Fruit fly (Drosophila melanogaster) whole organism, embryonic: ENCODE measurements around the gene Gr97a.
A peak's percentile ranks its signal among the peaks of the same experiment; 100 is the strongest.

Experiments
- Atf3 ChIP-seq: fragments of 200-800 bp; sonication (Bioruptor generic); optimal IDR thresholded peaks from 3 replicates; lab custom pipeline; 2016; ENCODE audit warnings: missing biosample characterization, missing genetic modification characterization
- Awh ChIP-seq: fragments of 200-800 bp; sonication (Bioruptor generic); IDR thresholded peaks from 2 replicates; pipeline ENCODE4, ENCODE4 v1.3.6; 2022; ENCODE audit warnings: missing biosample characterization, missing genetic modification characterization
- CG11085 ChIP-seq: fragments of 200-800 bp; sonication (Bioruptor generic); IDR thresholded peaks from 2 replicates; pipeline ENCODE4 v1.3.6; 2022; ENCODE audit warnings: missing biosample characterization, missing genetic modification characterization
- CG12659 ChIP-seq: fragments of 200-800 bp; sonication (Bioruptor generic); optimal IDR thresholded peaks from 3 replicates; lab custom pipeline; 2017; ENCODE audit warnings: mild to moderate bottlenecking, missing biosample characterization, missing genetic modification reagents, missing genetic modification characterization
- CG13424 ChIP-seq: fragments of 200-800 bp; sonication (Bioruptor generic); optimal IDR thresholded peaks from 2 replicates; lab custom pipeline; 2019; ENCODE audit warnings: missing biosample characterization, mild to moderate bottlenecking, missing genetic modification characterization, moderate library complexity
- CG13624 ChIP-seq: fragments of 200-800 bp; sonication (Bioruptor generic); optimal IDR thresholded peaks from 2 replicates; lab custom pipeline; 2016; ENCODE audit warnings: missing biosample characterization, missing genetic modification characterization
- CG14667 ChIP-seq: fragments of 200-800 bp; sonication (Bioruptor generic); IDR thresholded peaks from 2 replicates; pipeline ENCODE4 v1.3.6; 2022; ENCODE audit warnings: missing biosample characterization, missing genetic modification characterization
- CG1603 ChIP-seq: fragments of 200-800 bp; sonication (Bioruptor generic); optimal IDR thresholded peaks from 2 replicates; lab custom pipeline; 2019; ENCODE audit warnings: missing biosample characterization, mild to moderate bottlenecking, missing genetic modification characterization, moderate library complexity
- CG2199 ChIP-seq: fragments of 200-800 bp; sonication (Bioruptor generic); IDR thresholded peaks from 3 replicates; pipeline ENCODE4 v1.3.6; 2022; ENCODE audit warnings: missing biosample characterization, missing genetic modification characterization
- CG2889 ChIP-seq: fragments of 200-800 bp; sonication (Bioruptor generic); IDR thresholded peaks from 3 replicates; pipeline ENCODE4 v1.3.6; 2022; ENCODE audit warnings: missing biosample characterization, missing genetic modification characterization
- CG31441 ChIP-seq: fragments of 200-800 bp; sonication (Bioruptor generic); IDR thresholded peaks from 2 replicates; pipeline ENCODE4 v1.3.6; 2022; ENCODE audit warnings: missing biosample characterization, missing genetic modification characterization
- CG3847 ChIP-seq: fragments of 200-800 bp; sonication (Bioruptor generic); IDR thresholded peaks from 2 replicates; pipeline ENCODE4 v1.3.6; 2022; ENCODE audit warnings: missing biosample characterization, missing genetic modification characterization
- CG4282 ChIP-seq: fragments of 200-800 bp; sonication (Bioruptor generic); optimal IDR thresholded peaks from 2 replicates; lab custom pipeline; 2016; ENCODE audit warnings: missing biosample characterization, missing genetic modification characterization
- CG4730 ChIP-seq: fragments of 200-800 bp; sonication (Bioruptor generic); IDR thresholded peaks from 2 replicates; pipeline ENCODE4 v1.3.6; 2022; ENCODE audit warnings: missing biosample characterization, missing genetic modification characterization
- CG9932 ChIP-seq: fragments of 200-800 bp; sonication (Bioruptor generic); IDR thresholded peaks from 2 replicates; pipeline ENCODE4 v1.3.6; 2022; ENCODE audit warnings: missing biosample characterization, missing genetic modification characterization
- Dref ChIP-seq: fragments of 200-800 bp; sonication (Bioruptor generic); IDR thresholded peaks from 2 replicates; pipeline ENCODE4 v1.3.6; 2022; ENCODE audit warnings: missing biosample characterization, missing genetic modification characterization
- E2f1 ChIP-seq: fragments of 200-800 bp; sonication (Bioruptor generic); IDR thresholded peaks from 2 replicates; pipeline ENCODE4 v1.3.6; 2022; ENCODE audit warnings: missing biosample characterization, missing genetic modification characterization
- Fer1 ChIP-seq: fragments of 200-800 bp; sonication (Bioruptor generic); optimal IDR thresholded peaks from 2 replicates; lab custom pipeline; 2017; ENCODE audit warnings: missing biosample characterization, mild to moderate bottlenecking, missing genetic modification characterization
- Fer3 ChIP-seq: fragments of 200-800 bp; sonication (Bioruptor generic); optimal IDR thresholded peaks from 2 replicates; lab custom pipeline; 2018; ENCODE audit warnings: missing biosample characterization, mild to moderate bottlenecking, missing genetic modification characterization, moderate library complexity
- HmgZ ChIP-seq: fragments of 200-800 bp; sonication (Bioruptor generic); optimal IDR thresholded peaks from 2 replicates; lab custom pipeline; 2018; ENCODE audit warnings: missing biosample characterization, mild to moderate bottlenecking, missing genetic modification characterization
- Hr78 ChIP-seq, 2 experiments: fragments of 200-800 bp in 1 of 2; fragments of >200 bp in 1 of 2; sonication (Bioruptor generic) in 1 of 2; optimal IDR thresholded peaks; 2 replicates each; lab custom pipeline; 2017 to 2019; ENCODE audit warnings: missing biosample characterization in 2 of 2, missing genetic modification characterization in 2 of 2, mild to moderate bottlenecking in 1 of 2, moderate library complexity in 1 of 2
- Lim3 ChIP-seq: fragments of 200-800 bp; sonication (Bioruptor generic); IDR thresholded peaks from 2 replicates; pipeline ENCODE4 v1.3.6; 2022; ENCODE audit warnings: missing biosample characterization, missing genetic modification characterization
- Lpt ChIP-seq: fragments of >200 bp; optimal IDR thresholded peaks from 2 replicates; lab custom pipeline; 2018; ENCODE audit warnings: missing biosample characterization, missing genetic modification characterization
- MESR4 ChIP-seq: fragments of 200-800 bp; sonication (Bioruptor generic); optimal IDR thresholded peaks from 2 replicates; lab custom pipeline; 2018; ENCODE audit warnings: missing biosample characterization, mild to moderate bottlenecking, missing genetic modification characterization, moderate library complexity
- NfI ChIP-seq: fragments of 200-800 bp; sonication (Bioruptor generic); optimal IDR thresholded peaks from 3 replicates; lab custom pipeline; 2018; ENCODE audit warnings: missing biosample characterization, mild to moderate bottlenecking, missing genetic modification characterization, moderate library complexity
- Rx ChIP-seq: fragments of 200-800 bp; sonication (Bioruptor generic); IDR thresholded peaks from 2 replicates; pipeline ENCODE4 v1.3.6; 2022; ENCODE audit warnings: missing biosample characterization, missing genetic modification characterization
- Six4 ChIP-seq: fragments of 200-800 bp; sonication (Bioruptor generic); optimal IDR thresholded peaks from 2 replicates; lab custom pipeline; 2016; ENCODE audit warnings: missing biosample characterization, missing genetic modification characterization
- Usf ChIP-seq: fragments of 200-800 bp; sonication (Bioruptor generic); optimal IDR thresholded peaks from 2 replicates; lab custom pipeline; 2017; ENCODE audit warnings: missing genotype, missing biosample characterization, missing genetic modification characterization
- ato ChIP-seq: fragments of 200-800 bp; sonication (Bioruptor generic); IDR thresholded peaks from 2 replicates; pipeline ENCODE4 v1.3.6; 2022; ENCODE audit warnings: missing biosample characterization, missing genetic modification characterization; ENCODE audit not compliant: partially characterized antibody
- btn ChIP-seq: fragments of 200-800 bp; sonication (Bioruptor generic); optimal IDR thresholded peaks from 2 replicates; lab custom pipeline; 2016; ENCODE audit warnings: missing biosample characterization, missing genetic modification characterization
- cas ChIP-seq: fragments of 200-800 bp; sonication (Bioruptor generic); IDR thresholded peaks from 2 replicates; pipeline ENCODE4 v1.3.6; 2022; ENCODE audit warnings: missing biosample characterization, missing genetic modification characterization
- chinmo ChIP-seq: fragments of 200-800 bp; sonication (Bioruptor generic); IDR thresholded peaks from 4 replicates; pipeline ENCODE4 v1.3.6; 2022; ENCODE audit warnings: missing biosample characterization, missing genetic modification characterization; ENCODE audit not compliant: partially characterized antibody
- dan ChIP-seq: fragments of 200-800 bp; sonication (Bioruptor generic); IDR thresholded peaks from 2 replicates; pipeline ENCODE4 v1.3.6; 2022; ENCODE audit warnings: missing biosample characterization, missing genetic modification characterization
- disco-r ChIP-seq: fragments of 200-800 bp; sonication (Bioruptor generic); optimal IDR thresholded peaks from 2 replicates; lab custom pipeline; 2016; ENCODE audit warnings: missing biosample characterization, missing genetic modification characterization
- dysf ChIP-seq: fragments of 200-800 bp; sonication (Bioruptor generic); IDR thresholded peaks from 3 replicates; pipeline ENCODE4 v1.3.6; 2022; ENCODE audit warnings: missing biosample characterization, missing genetic modification characterization
- grau ChIP-seq: fragments of 200-800 bp; optimal IDR thresholded peaks from 3 replicates; lab custom pipeline; 2019; ENCODE audit warnings: missing biosample characterization, mild to moderate bottlenecking, missing genetic modification characterization, moderate library complexity
- hkb ChIP-seq, 2 experiments: fragments of 200-800 bp in 1 of 2; fragments of >200 bp in 1 of 2; sonication (Bioruptor generic) in 1 of 2; IDR thresholded peaks in 1 of 2; optimal IDR thresholded peaks in 1 of 2; 2 replicates each; pipeline versions ENCODE4 v1.3.6 to Lab custom; 2017 to 2022; ENCODE audit warnings: missing biosample characterization in 1 of 2, missing genetic modification characterization in 1 of 2
- hth ChIP-seq: fragments of >200 bp; optimal IDR thresholded peaks from 2 replicates; lab custom pipeline; 2017; ENCODE audit warnings: inconsistent platforms
- lbe ChIP-seq: fragments of 200-800 bp; sonication (Bioruptor generic); optimal IDR thresholded peaks from 2 replicates; lab custom pipeline; 2016; ENCODE audit warnings: missing biosample characterization, mild to moderate bottlenecking, missing genetic modification characterization
- lov ChIP-seq, 2 experiments: fragments of 200-800 bp in 1 of 2; fragments of >200 bp in 1 of 2; sonication (Bioruptor generic) in 1 of 2; IDR thresholded peaks in 1 of 2; optimal IDR thresholded peaks in 1 of 2; 2 replicates in 1 of 2; 3 replicates in 1 of 2; pipeline versions ENCODE4 v1.3.6 to Lab custom; 2017 to 2022; ENCODE audit warnings: missing biosample characterization in 1 of 2, missing genetic modification characterization in 1 of 2
- nau ChIP-seq: fragments of 200-800 bp; sonication (Bioruptor generic); optimal IDR thresholded peaks from 3 replicates; lab custom pipeline; 2017; ENCODE audit warnings: missing biosample characterization, mild to moderate bottlenecking, missing genetic modification characterization, missing genetic modification reagents
- peb ChIP-seq: fragments of 200-800 bp; sonication (Bioruptor generic); IDR thresholded peaks from 2 replicates; pipeline ENCODE4 v1.3.6; 2022; ENCODE audit warnings: missing biosample characterization, missing genetic modification characterization
- prd ChIP-seq, 3 experiments: fragments of >200 bp in 2 of 3; fragments of 200-800 bp in 1 of 3; sonication (Bioruptor generic) in 1 of 3; optimal IDR thresholded peaks in 2 of 3; IDR thresholded peaks in 1 of 3; 2 replicates in 2 of 3; 3 replicates in 1 of 3; pipeline versions ENCODE4 v1.3.6 to Lab custom; 2017 to 2022; ENCODE audit warnings: missing biosample characterization in 1 of 3, missing genetic modification characterization in 1 of 3
- run ChIP-seq: fragments of 200-800 bp; sonication (Bioruptor generic); optimal IDR thresholded peaks from 3 replicates; lab custom pipeline; 2018; ENCODE audit warnings: missing biosample characterization, mild to moderate bottlenecking, missing genetic modification characterization
- so ChIP-seq: fragments of 200-800 bp; sonication (Bioruptor generic); IDR thresholded peaks from 3 replicates; pipeline ENCODE4 v1.3.6; 2022; ENCODE audit warnings: missing biosample characterization, missing genetic modification characterization
- unpg ChIP-seq: fragments of 200-800 bp; sonication (Bioruptor generic); optimal IDR thresholded peaks from 3 replicates; lab custom pipeline; 2018; ENCODE audit warnings: missing biosample characterization, mild to moderate bottlenecking, missing genetic modification characterization, moderate library complexity
- vvl ChIP-seq: fragments of 200-800 bp; sonication (Bioruptor generic); IDR thresholded peaks from 2 replicates; pipeline ENCODE4 v1.3.6; 2022; ENCODE audit warnings: missing biosample characterization, missing genetic modification characterization
- yki ChIP-seq: fragments of >200 bp; optimal IDR thresholded peaks from 3 replicates; lab custom pipeline; 2018

The Gr97a gene

DNA sequence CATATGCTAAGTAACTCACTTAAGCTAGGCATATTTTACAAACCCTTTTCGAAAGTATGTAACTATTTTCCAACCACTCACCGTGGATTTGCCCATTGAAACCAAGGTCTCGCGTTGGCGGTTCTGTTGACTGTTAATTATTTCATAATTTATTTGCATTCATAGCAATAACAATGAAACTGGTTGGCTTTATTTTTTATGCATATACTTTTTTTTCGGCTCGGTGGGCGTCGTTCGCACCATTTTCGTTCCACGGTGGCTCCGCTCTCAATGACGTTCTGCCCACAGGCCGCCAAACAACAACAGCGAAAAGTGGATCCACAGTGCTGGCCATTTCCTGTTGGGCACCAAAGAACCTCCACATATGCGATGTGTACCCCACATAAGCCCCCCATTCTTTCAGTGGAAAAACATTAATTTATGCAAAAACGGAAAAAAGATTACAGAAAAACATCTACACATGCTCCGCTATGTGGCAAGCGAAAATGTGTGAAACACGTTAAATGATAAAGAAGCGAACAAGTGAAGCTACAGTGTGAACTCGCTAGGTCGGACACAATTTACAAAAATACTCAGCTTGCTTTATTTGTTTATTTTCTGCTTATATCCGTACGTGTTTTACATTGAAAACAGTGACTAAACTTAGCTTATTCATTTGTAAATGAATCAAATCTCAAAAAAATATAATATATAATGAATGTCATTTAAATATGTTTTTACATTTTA lies 1.5 kb upstream of the Gr97a start (continued):
- TF ChIP-seq CG2199: 0 out of 3 replicates have a peak, but pooled peaks have one; percentile 28
- no peak for TF ChIP-seq Atf3 (GFP tag; lab: Kevin White, UChicago)
- TF ChIP-seq vvl (GFP tag; lab: Robert Waterston, UW): peak; percentile 67
- 0 out of 3 replicates have a peak, but pooled peaks have one; percentile 20 for TF ChIP-seq so (GFP tag; lab: Robert Waterston, UW)
- TF ChIP-seq unpg: peak; percentile 24
- TF ChIP-seq CG11085 (GFP tag; lab: Robert Waterston, UW): no peak
- no peak for TF ChIP-seq NfI (GFP tag; lab: Kevin White, UChicago)
- TF ChIP-seq CG14667 (GFP tag; lab: Robert Waterston, UW): peak; percentile 45
- TF ChIP-seq prd (optimal IDR thresholded peaks at IDR 0.05; lab: Kevin White, UChicago): no peak
- peak; percentile 47; the same call in 2 of the 3 replicates for TF ChIP-seq prd (GFP tag; IDR thresholded peaks at IDR 0.05; lab: Robert Waterston, UW)
- TF ChIP-seq disco-r: no peak
- TF ChIP-seq CG13624 (GFP tag; lab: Kevin White, UChicago): no peak
- no peak for TF ChIP-seq run (tag; lab: Kevin White, UChicago)
- no peak for TF ChIP-seq Six4 (GFP tag; lab: Kevin White, UChicago)
- peak; percentile 52 for TF ChIP-seq CG13424
- TF ChIP-seq HmgZ: no peak
- 0 out of 2 replicates have a peak, but pooled peaks have one; percentile 22 for TF ChIP-seq CG4730
- TF ChIP-seq hth (lab: Kevin White, UChicago): no peak
- TF ChIP-seq Usf (GFP tag; lab: Kevin White, UChicago): no peak
- TF ChIP-seq lbe: peak; percentile 9
- peak; percentile 39; the same call in 2 of the 3 replicates for TF ChIP-seq dysf
- TF ChIP-seq yki (lab: Kevin White, UChicago): no peak
- TF ChIP-seq dan (GFP tag; lab: Robert Waterston, UW): no peak
- TF ChIP-seq ato (GFP tag; lab: Robert Waterston, UW): no peak
- 0 out of 2 replicates have a peak, but pooled peaks have one; percentile 7 for TF ChIP-seq CG31441 (GFP tag; lab: Robert Waterston, UW)
- peak; percentile 59 for TF ChIP-seq CG4282
- TF ChIP-seq lov (optimal IDR thresholded peaks at IDR 0.05; lab: Kevin White, UChicago): no peak
- 0 out of 3 replicates have a peak, but pooled peaks have one; percentile 12 for TF ChIP-seq lov (GFP tag; IDR thresholded peaks at IDR 0.05; lab: Robert Waterston, UW)
- no peak for TF ChIP-seq btn (GFP tag; lab: Kevin White, UChicago)
- 0 out of 2 replicates have a peak, but pooled peaks have one; percentile 14 for TF ChIP-seq peb (GFP tag; lab: Robert Waterston, UW)
- TF ChIP-seq Awh (GFP tag; lab: Robert Waterston, UW): no peak
- TF ChIP-seq Lpt (GFP tag; lab: Kevin White, UChicago): no peak
- TF ChIP-seq CG12659 (GFP tag; lab: Kevin White, UChicago): peak; percentile 31
- peak; percentile 92 for TF ChIP-seq grau (tag; lab: Kevin White, UChicago)
- TF ChIP-seq hkb (optimal IDR thresholded peaks at IDR 0.05; lab: Kevin White, UChicago): no peak
- peak; percentile 46 for TF ChIP-seq hkb (GFP tag; IDR thresholded peaks at IDR 0.05; lab: Robert Waterston, UW)
- no peak for TF ChIP-seq chinmo (GFP tag; lab: Robert Waterston, UW)
- TF ChIP-seq CG1603 (tag; lab: Kevin White, UChicago): peak; percentile 2
- no peak for TF ChIP-seq Dref (GFP tag; lab: Robert Waterston, UW)
- TF ChIP-seq CG3847: 0 out of 2 replicates have a peak, but pooled peaks have one; percentile 11
- 0 out of 2 replicates have a peak, but pooled peaks have one; percentile 4 for TF ChIP-seq Rx (GFP tag; lab: Robert Waterston, UW)
- no peak for TF ChIP-seq Fer3 (tag; lab: Kevin White, UChicago)
- no peak for TF ChIP-seq cas (GFP tag; lab: Robert Waterston, UW)
- 0 out of 2 replicates have a peak, but pooled peaks have one; percentile 5 for TF ChIP-seq CG9932 (GFP tag; lab: Robert Waterston, UW)
- peak; percentile 10 for TF ChIP-seq Fer1 (GFP tag; lab: Kevin White, UChicago)
- TF ChIP-seq CG2889 (GFP tag; lab: Robert Waterston, UW): no peak
- no peak for TF ChIP-seq Lim3 (GFP tag; lab: Robert Waterston, UW)
- no peak for TF ChIP-seq MESR4 (GFP tag; lab: Kevin White, UChicago)
- 0 out of 2 replicates have a peak, but pooled peaks have one; percentile 10 for TF ChIP-seq E2f1 (GFP tag; lab: Robert Waterston, UW)
- TF ChIP-seq Hr78 (GFP tag; optimal IDR thresholded peaks at IDR 0.05; lab: Kevin White, UChicago): no peak
- no peak for TF ChIP-seq nau (GFP tag; lab: Kevin White, UChicago)
